Worm (Caenorhabditis elegans) whole organism, midembryonic: ENCODE results near the gene str-40.

Experiments used
- T22C8.4 ChIP-seq: fragments of 200-800 bp; sonication (Bioruptor generic); IDR thresholded peaks from 2 replicates; pipeline ENCODE4 v1.3.6; 2022; ENCODE audit warnings: missing genetic modification characterization, missing compliant biosample characterization
- cog-1 ChIP-seq: sonication (generic microtip); optimal IDR thresholded peaks from 2 replicates; lab custom pipeline; 2016; ENCODE audit warnings: missing genetic modification characterization, missing compliant biosample characterization
- flt-1 ChIP-seq: fragments of 200-800 bp; sonication (Bioruptor generic); IDR thresholded peaks from 2 replicates; pipeline ENCODE4 v1.3.6; 2022; ENCODE audit warnings: missing genetic modification characterization, missing compliant biosample characterization
- klf-2 ChIP-seq: fragments of 200-800 bp; sonication (Bioruptor generic); conservative IDR thresholded peaks from 2 replicates; pipeline ENCODE4 v1.3.6; 2022; ENCODE audit warnings: missing genetic modification reagents, missing genetic modification characterization, missing compliant biosample characterization
- med-1 ChIP-seq: sonication (generic microtip); optimal IDR thresholded peaks from 2 replicates; lab custom pipeline; 2017; ENCODE audit warnings: missing genetic modification characterization, mild to moderate bottlenecking, missing compliant biosample characterization, antibody characterized with exemption, missing genetic modification reagents; ENCODE audit not compliant: insufficient read depth
- tab-1 ChIP-seq: fragments of 200-800 bp; sonication (Bioruptor generic); IDR thresholded peaks from 2 replicates; pipeline ENCODE4 v1.3.6; 2022; ENCODE audit warnings: missing genetic modification characterization, missing compliant biosample characterization
- ztf-23 ChIP-seq: fragments of 200-800 bp; sonication (Bioruptor generic); IDR thresholded peaks from 2 replicates; pipeline ENCODE4 v1.3.6; 2022; ENCODE audit warnings: missing genetic modification reagents, missing genetic modification characterization, missing compliant biosample characterization
- ztf-29 ChIP-seq: fragments of 200-800 bp; sonication (Bioruptor generic); IDR thresholded peaks from 2 replicates; pipeline ENCODE4 v1.3.6; 2022; ENCODE audit warnings: missing genetic modification reagents, missing genetic modification characterization, missing compliant biosample characterization

DNA sequence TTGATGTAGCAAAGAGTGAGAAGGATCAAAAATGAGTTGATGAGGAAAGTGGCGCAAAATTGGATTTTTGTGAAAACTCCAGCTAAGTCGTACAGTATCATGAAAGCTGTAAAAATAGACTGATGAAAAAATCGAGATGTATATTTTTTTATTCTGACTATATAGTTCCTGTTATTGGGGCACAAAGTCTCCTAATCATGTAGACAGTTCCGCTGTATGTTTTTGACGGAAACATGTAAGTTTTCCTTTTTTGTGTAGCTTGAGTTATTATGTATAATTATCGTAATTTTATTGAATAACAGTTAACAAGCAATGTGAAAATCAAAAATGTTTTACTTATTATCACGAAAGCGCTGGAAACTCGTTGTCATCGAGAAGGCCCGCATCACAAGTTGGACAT lies 38.4 kb upstream of the str-40 start, which contains the start of gene str-68:
- TF ChIP-seq cog-1 (tag; lab: Kevin White, UChicago) (no peak), klf-2 (no peak), flt-1 (GFP tag; lab: Robert Waterston, UW) (no peak), tab-1 (GFP tag; lab: Robert Waterston, UW) (no peak), ztf-29 (GFP tag; lab: Robert Waterston, UW) (no peak), T22C8.4 (GFP tag; lab: Robert Waterston, UW) (no peak), med-1 (GFP tag; lab: Kevin White, UChicago) (no peak), ztf-23 (no peak)
